Fruit fly (Drosophila melanogaster) whole organism, embryonic: ENCODE results near the gene CG13097.

Experiments
- Awh ChIP-seq: fragments of 200-800 bp; sonication (Bioruptor generic); IDR thresholded peaks from 2 replicates; pipeline ENCODE4, ENCODE4 v1.3.6; 2022; ENCODE audit warnings: missing biosample characterization, missing genetic modification characterization
- CG10147 ChIP-seq: fragments of 200-800 bp; sonication (Bioruptor generic); optimal IDR thresholded peaks from 2 replicates; lab custom pipeline; 2019; ENCODE audit warnings: missing biosample characterization, mild to moderate bottlenecking, missing genetic modification characterization, moderate library complexity
- CG10366 ChIP-seq: fragments of 200-800 bp; sonication (Bioruptor generic); IDR thresholded peaks from 2 replicates; pipeline ENCODE4 v1.3.6; 2022; ENCODE audit warnings: missing biosample characterization, missing genetic modification characterization
- CG11504 ChIP-seq: fragments of 200-800 bp; sonication (Bioruptor generic); optimal IDR thresholded peaks from 3 replicates; lab custom pipeline; 2019; ENCODE audit warnings: missing biosample characterization, mild to moderate bottlenecking, missing genetic modification characterization, moderate library complexity
- CG12299 ChIP-seq: fragments of 200-800 bp; sonication (Bioruptor generic); optimal IDR thresholded peaks from 2 replicates; lab custom pipeline; 2018; ENCODE audit warnings: missing biosample characterization, mild to moderate bottlenecking, missing genetic modification characterization
- CG16779 ChIP-seq: fragments of 200-800 bp; sonication (Bioruptor generic); IDR thresholded peaks from 2 replicates; pipeline ENCODE4 v1.3.6; 2022; ENCODE audit warnings: missing biosample characterization, missing genetic modification characterization
- CG17328 ChIP-seq: fragments of 200-800 bp; sonication (Bioruptor generic); IDR thresholded peaks from 2 replicates; pipeline ENCODE4 v1.3.6; 2022; ENCODE audit warnings: missing biosample characterization, missing genetic modification characterization
- CG17802 ChIP-seq: fragments of 200-800 bp; sonication (Bioruptor generic); optimal IDR thresholded peaks from 2 replicates; lab custom pipeline; 2018; ENCODE audit warnings: missing biosample characterization, mild to moderate bottlenecking, missing genetic modification characterization, moderate library complexity
- CG18011 ChIP-seq: fragments of 200-800 bp; sonication (Bioruptor generic); optimal IDR thresholded peaks from 2 replicates; lab custom pipeline; 2017; ENCODE audit warnings: missing biosample characterization, missing genetic modification characterization, mild to moderate bottlenecking, moderate library complexity, missing genotype
- CG18599 ChIP-seq: fragments of 200-800 bp; sonication (Bioruptor generic); optimal IDR thresholded peaks from 3 replicates; lab custom pipeline; 2017; ENCODE audit warnings: missing biosample characterization, missing genetic modification characterization, mild to moderate bottlenecking, moderate library complexity, missing genetic modification reagents
- CG2116 ChIP-seq: fragments of 200-800 bp; sonication (Bioruptor generic); optimal IDR thresholded peaks from 3 replicates; lab custom pipeline; 2018; ENCODE audit warnings: missing biosample characterization, mild to moderate bottlenecking, missing genetic modification characterization
- CG3281 ChIP-seq: fragments of 200-800 bp; sonication (Bioruptor generic); optimal IDR thresholded peaks from 3 replicates; lab custom pipeline; 2017; ENCODE audit warnings: missing biosample characterization, mild to moderate bottlenecking, missing genetic modification characterization
- CG33213 ChIP-seq: fragments of 200-800 bp; sonication (Bioruptor generic); optimal IDR thresholded peaks from 3 replicates; lab custom pipeline; 2016; ENCODE audit warnings: missing biosample characterization, missing genetic modification characterization
- CG3726 ChIP-seq: fragments of 200-800 bp; sonication (Bioruptor generic); IDR thresholded peaks from 3 replicates; pipeline ENCODE4, ENCODE4 v1.3.6; 2022; ENCODE audit warnings: missing biosample characterization, missing genetic modification characterization
- CG3995 ChIP-seq: fragments of 200-800 bp; sonication (Bioruptor generic); optimal IDR thresholded peaks from 3 replicates; lab custom pipeline; 2016; ENCODE audit warnings: missing biosample characterization, missing genetic modification characterization
- CG5245 ChIP-seq: fragments of 200-800 bp; sonication (Bioruptor generic); optimal IDR thresholded peaks from 3 replicates; lab custom pipeline; 2016; ENCODE audit warnings: missing biosample characterization, missing genetic modification characterization
- CG6654 ChIP-seq: fragments of 200-800 bp; sonication (Bioruptor generic); optimal IDR thresholded peaks from 2 replicates; lab custom pipeline; 2017; ENCODE audit warnings: missing biosample characterization, mild to moderate bottlenecking, missing genetic modification characterization
- CG7786 ChIP-seq: fragments of 200-800 bp; sonication (Bioruptor generic); optimal IDR thresholded peaks from 2 replicates; lab custom pipeline; 2016; ENCODE audit warnings: missing biosample characterization, missing genetic modification characterization
- CG8359 ChIP-seq: fragments of 200-800 bp; sonication (Bioruptor generic); optimal IDR thresholded peaks from 2 replicates; lab custom pipeline; 2017; ENCODE audit warnings: missing biosample characterization, mild to moderate bottlenecking, missing genetic modification characterization, borderline replicate concordance
- CG9609 ChIP-seq: fragments of 200-800 bp; sonication (Bioruptor generic); optimal IDR thresholded peaks from 3 replicates; lab custom pipeline; 2016; ENCODE audit warnings: missing biosample characterization, missing genetic modification characterization
- CG9797 ChIP-seq: fragments of 200-800 bp; sonication (Bioruptor generic); optimal IDR thresholded peaks from 3 replicates; lab custom pipeline; 2018; ENCODE audit warnings: missing biosample characterization, mild to moderate bottlenecking, missing genetic modification characterization
- Dip3 ChIP-seq: fragments of 200-800 bp; sonication (Bioruptor generic); optimal IDR thresholded peaks from 3 replicates; lab custom pipeline; 2016; ENCODE audit warnings: missing biosample characterization, missing genetic modification characterization
- Gsc ChIP-seq: fragments of 200-800 bp; sonication (Bioruptor generic); IDR thresholded peaks from 2 replicates; pipeline ENCODE4 v1.3.6; 2022; ENCODE audit warnings: missing biosample characterization, missing genetic modification characterization
- MBD-R2 ChIP-seq: fragments of 200-800 bp; sonication (Bioruptor generic); IDR thresholded peaks from 2 replicates; pipeline ENCODE4 v1.3.6; 2022; ENCODE audit warnings: missing biosample characterization, missing genetic modification characterization
- MTF-1 ChIP-seq: fragments of 200-800 bp; sonication (Bioruptor generic); optimal IDR thresholded peaks from 2 replicates; lab custom pipeline; 2018; ENCODE audit warnings: missing biosample characterization, mild to moderate bottlenecking, missing genetic modification characterization, borderline replicate concordance
- Ravus ChIP-seq: fragments of 200-800 bp; sonication (Bioruptor generic); IDR thresholded peaks from 2 replicates; pipeline ENCODE4 v1.3.6; 2022; ENCODE audit warnings: missing biosample characterization, missing genetic modification characterization
- Sox100B ChIP-seq: fragments of 200-800 bp; sonication (Bioruptor generic); optimal IDR thresholded peaks from 3 replicates; lab custom pipeline; 2018; ENCODE audit warnings: missing biosample characterization, mild to moderate bottlenecking, missing genetic modification characterization
- Sry-δ ChIP-seq: fragments of 200-800 bp; sonication (Bioruptor generic); optimal IDR thresholded peaks from 2 replicates; lab custom pipeline; 2016; ENCODE audit warnings: missing biosample characterization, missing genetic modification characterization
- Vsx1 ChIP-seq: fragments of 200-800 bp; sonication (Bioruptor generic); optimal IDR thresholded peaks from 2 replicates; lab custom pipeline; 2017; ENCODE audit warnings: missing biosample characterization, mild to moderate bottlenecking, missing genetic modification characterization, missing genetic modification reagents
- Xrp1 ChIP-seq: fragments of 200-800 bp; sonication (Bioruptor generic); IDR thresholded peaks from 2 replicates; pipeline ENCODE4 v1.3.6; 2022; ENCODE audit warnings: missing biosample characterization, missing genetic modification characterization
- amos ChIP-seq: fragments of 200-800 bp; sonication (Bioruptor generic); IDR thresholded peaks from 2 replicates; pipeline ENCODE4 v1.3.6; 2022; ENCODE audit warnings: missing biosample characterization, missing genetic modification characterization; ENCODE audit not compliant: partially characterized antibody
- ara ChIP-seq: fragments of 200-800 bp; sonication (Bioruptor generic); IDR thresholded peaks from 2 replicates; pipeline ENCODE4 v1.3.6; 2022; ENCODE audit warnings: missing biosample characterization, missing genetic modification characterization
- ash1 ChIP-seq: fragments of 200-800 bp; sonication (Bioruptor generic); optimal IDR thresholded peaks from 2 replicates; lab custom pipeline; 2018; ENCODE audit warnings: missing biosample characterization, mild to moderate bottlenecking, missing genetic modification characterization
- bsh ChIP-seq, 2 experiments: fragments of 200-800 bp; sonication (Bioruptor generic); optimal IDR thresholded peaks; 2 replicates each; lab custom pipeline; 2017 to 2018; ENCODE audit warnings: mild to moderate bottlenecking in 2 of 2, missing biosample characterization in 2 of 2, missing genetic modification characterization in 2 of 2, moderate library complexity in 1 of 2
- cas ChIP-seq: fragments of 200-800 bp; sonication (Bioruptor generic); IDR thresholded peaks from 2 replicates; pipeline ENCODE4 v1.3.6; 2022; ENCODE audit warnings: missing biosample characterization, missing genetic modification characterization
- crc ChIP-seq: fragments of 200-800 bp; sonication (Bioruptor generic); optimal IDR thresholded peaks from 2 replicates; lab custom pipeline; 2016; ENCODE audit warnings: missing biosample characterization, missing genetic modification characterization
- ewg ChIP-seq: fragments of 200-800 bp; sonication (Bioruptor generic); optimal IDR thresholded peaks from 3 replicates; lab custom pipeline; 2017; ENCODE audit warnings: mild to moderate bottlenecking, missing biosample characterization, missing genetic modification reagents, missing genetic modification characterization
- eyg ChIP-seq: fragments of 200-800 bp; sonication (Bioruptor generic); optimal IDR thresholded peaks from 3 replicates; lab custom pipeline; 2016; ENCODE audit warnings: missing biosample characterization, missing genetic modification characterization
- fd96Cb ChIP-seq: fragments of 200-800 bp; sonication (Bioruptor generic); optimal IDR thresholded peaks from 2 replicates; lab custom pipeline; 2018; ENCODE audit warnings: missing biosample characterization, mild to moderate bottlenecking, missing genetic modification characterization, moderate library complexity
- ftz-f1 ChIP-seq: fragments of 200-800 bp; sonication (Bioruptor generic); optimal IDR thresholded peaks from 2 replicates; lab custom pipeline; 2016; ENCODE audit warnings: missing biosample characterization, missing genetic modification characterization
- grn ChIP-seq: fragments of 200-800 bp; sonication (Bioruptor generic); optimal IDR thresholded peaks from 3 replicates; lab custom pipeline; 2017; ENCODE audit warnings: missing biosample characterization, missing genetic modification characterization
- jigr1 ChIP-seq: fragments of 200-800 bp; sonication (Bioruptor generic); IDR thresholded peaks from 3 replicates; pipeline ENCODE4 v1.3.6; 2022; ENCODE audit warnings: missing biosample characterization, missing genetic modification characterization
- kah ChIP-seq: fragments of 200-800 bp; sonication (Bioruptor generic); optimal IDR thresholded peaks from 2 replicates; lab custom pipeline; 2018; ENCODE audit warnings: missing biosample characterization, mild to moderate bottlenecking, missing genetic modification characterization
- kni ChIP-seq: fragments of 200-800 bp; sonication (Bioruptor generic); optimal IDR thresholded peaks from 3 replicates; lab custom pipeline; 2017; ENCODE audit warnings: mild to moderate bottlenecking, missing biosample characterization, missing genetic modification reagents, missing genetic modification characterization
- phol ChIP-seq: fragments of 200-800 bp; sonication (Bioruptor generic); optimal IDR thresholded peaks from 3 replicates; lab custom pipeline; 2018; ENCODE audit warnings: missing biosample characterization, mild to moderate bottlenecking, missing genetic modification characterization, moderate library complexity
- psq ChIP-seq: fragments of 200-800 bp; sonication (Bioruptor generic); optimal IDR thresholded peaks from 2 replicates; lab custom pipeline; 2017; ENCODE audit warnings: missing biosample characterization, missing genetic modification characterization
- pzg ChIP-seq: fragments of 200-800 bp; sonication (Bioruptor generic); optimal IDR thresholded peaks from 3 replicates; lab custom pipeline; 2018; ENCODE audit warnings: missing biosample characterization, mild to moderate bottlenecking, missing genetic modification characterization, moderate library complexity
- sens ChIP-seq: fragments of 200-800 bp; sonication (Bioruptor generic); peaks from one replicate; lab custom pipeline; 2016; ENCODE audit warnings: missing biosample characterization, missing genetic modification characterization
- seq ChIP-seq: fragments of 200-800 bp; sonication (Bioruptor generic); IDR thresholded peaks from 2 replicates; pipeline ENCODE4 v1.3.6; 2022; ENCODE audit warnings: missing biosample characterization, missing genetic modification characterization
- sr ChIP-seq: fragments of 200-800 bp; sonication (Bioruptor generic); IDR thresholded peaks from 3 replicates; pipeline ENCODE4 v1.3.6; 2022; ENCODE audit warnings: missing biosample characterization, missing genetic modification characterization
- vnd ChIP-seq: fragments of 200-800 bp; sonication (Bioruptor generic); IDR thresholded peaks from 3 replicates; pipeline ENCODE4 v1.3.6; 2022; ENCODE audit warnings: missing biosample characterization, missing genetic modification characterization; ENCODE audit not compliant: partially characterized antibody

The CG13097 gene

DNA sequence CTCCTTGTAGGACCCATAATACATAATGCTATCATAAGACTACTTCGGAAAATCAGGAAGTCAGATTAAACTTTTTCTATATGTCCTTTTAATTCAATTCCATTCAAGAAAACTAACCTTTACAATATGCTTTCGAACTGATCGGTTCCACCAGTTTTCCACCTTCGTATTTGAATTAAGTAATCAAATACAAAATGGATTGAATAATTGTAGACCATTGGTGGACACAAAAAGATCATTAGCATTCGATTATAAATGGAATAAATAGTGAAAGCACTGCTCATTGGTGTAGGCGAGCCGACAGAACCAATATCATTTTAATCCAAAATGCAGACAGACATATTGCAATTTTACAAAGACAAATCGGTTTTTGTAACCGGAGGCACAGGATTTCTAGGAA lies 4.7 kb upstream of the CG13097 start, which contains the start of gene Sgp:
Gene Sgp (plus strand): TSS at position 301 of the 400 bp plus-strand sequence.
- TF ChIP-seq MBD-R2 (GFP tag; lab: Robert Waterston, UW) (no peak), ara (GFP tag; lab: Robert Waterston, UW) (no peak), Ravus (GFP tag; lab: Robert Waterston, UW) (no peak), MTF-1 (no peak), eyg (GFP tag; lab: Kevin White, UChicago) (no peak), Dip3 (no peak), kni (GFP tag; lab: Kevin White, UChicago) (no peak), CG17328 (GFP tag; lab: Robert Waterston, UW) (no peak), CG9797 (GFP tag; lab: Kevin White, UChicago) (no peak), CG3726 (GFP tag; lab: Robert Waterston, UW) (no peak), CG3995 (no peak), CG2116 (no peak), ftz-f1 (GFP tag; lab: Kevin White, UChicago) (no peak), CG16779 (GFP tag; lab: Robert Waterston, UW) (no peak), sens (GFP tag; lab: Kevin White, UChicago) (no peak), fd96Cb (tag; lab: Kevin White, UChicago) (no peak), Gsc (GFP tag; lab: Robert Waterston, UW) (no peak), CG11504 (no peak), Awh (GFP tag; lab: Robert Waterston, UW) (no peak)
- TF ChIP-seq, all 482 proteins: peak for 0

DNA sequence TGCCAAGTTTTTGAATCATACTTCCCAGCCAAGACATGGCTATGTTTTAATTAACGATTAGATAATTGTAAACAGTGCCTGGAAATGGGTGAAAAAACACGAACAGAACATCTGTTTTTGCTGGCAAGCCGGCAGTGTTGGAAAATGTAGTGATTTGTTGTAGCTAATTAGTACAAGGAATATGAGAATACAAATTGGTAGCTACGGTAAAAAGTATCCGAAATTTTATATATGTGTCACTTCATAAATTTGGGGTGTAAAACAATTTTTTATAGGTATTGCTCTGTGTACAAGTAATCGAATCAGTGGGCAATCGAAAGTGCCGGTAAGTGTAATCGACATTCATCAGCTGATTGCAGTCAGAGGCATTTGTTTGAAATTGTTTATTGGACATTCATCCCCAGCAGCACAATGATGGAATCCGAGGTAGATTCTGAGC lies 2.6 kb upstream of the CG13097 start, which contains the start of the genes mRpL51 and Uba4:
Gene mRpL51 (minus strand): TSS at position 125 of the 439 bp plus-strand sequence.
Gene Uba4 (plus strand): TSS at position 156 of the 439 bp plus-strand sequence.
- peak; percentile 28 for TF ChIP-seq CG33213 (GFP tag; lab: Kevin White, UChicago)
- TF ChIP-seq CG18011, result peak; percentile 42
- TF ChIP-seq CG8359 (GFP tag; lab: Kevin White, UChicago), result no peak
- no peak for TF ChIP-seq CG17802 (tag; lab: Kevin White, UChicago)
- TF ChIP-seq CG18599, result peak; percentile 67
- TF ChIP-seq amos (GFP tag; lab: Robert Waterston, UW), result no peak; the same call in 1 of the 2 replicates
- no peak for TF ChIP-seq crc (GFP tag; lab: Kevin White, UChicago)
- TF ChIP-seq CG3281 (GFP tag; lab: Kevin White, UChicago), result peak; percentile 23
- peak; percentile 7 for TF ChIP-seq CG12299 (tag; lab: Kevin White, UChicago)
- TF ChIP-seq seq, result no peak
- no peak for TF ChIP-seq cas (GFP tag; lab: Robert Waterston, UW)
- peak in 1 of 2 experiments; percentile 16 for TF ChIP-seq bsh (GFP tag; optimal IDR thresholded peaks at IDR 0.05; lab: Kevin White, UChicago)
- TF ChIP-seq pzg, result peak; percentile 71
- no peak for TF ChIP-seq jigr1 (GFP tag; lab: Robert Waterston, UW)
- TF ChIP-seq Sox100B (GFP tag; lab: Kevin White, UChicago), result no peak
- no peak for TF ChIP-seq CG10366 (GFP tag; lab: Robert Waterston, UW)
- no peak for TF ChIP-seq sr (GFP tag; lab: Robert Waterston, UW)
- TF ChIP-seq CG6654 (GFP tag; lab: Kevin White, UChicago), result no peak
- peak; percentile 7 for TF ChIP-seq CG7786
- TF ChIP-seq ash1 (GFP tag; lab: Kevin White, UChicago), result no peak
- peak; percentile 40 for TF ChIP-seq CG9609 (GFP tag; lab: Kevin White, UChicago)
- TF ChIP-seq grn (GFP tag; lab: Kevin White, UChicago), result no peak
- TF ChIP-seq Vsx1 (GFP tag; lab: Kevin White, UChicago), result peak; percentile 100
- peak; percentile 45 for TF ChIP-seq phol
- TF ChIP-seq psq (GFP tag; lab: Kevin White, UChicago), result no peak
- TF ChIP-seq vnd, result peak; percentile 48; the same call in 1 of the 3 replicates
- no peak for TF ChIP-seq CG3726 (GFP tag; lab: Robert Waterston, UW)
- no peak for TF ChIP-seq ewg
- peak; percentile 6 for TF ChIP-seq CG10147 (GFP tag; lab: Kevin White, UChicago)
- peak; percentile 74 for TF ChIP-seq Sry-δ (GFP tag; lab: Kevin White, UChicago)
- peak; percentile 22 for TF ChIP-seq CG5245 (GFP tag; lab: Kevin White, UChicago)
- TF ChIP-seq kah, result no peak
- no peak for TF ChIP-seq Xrp1 (GFP tag; lab: Robert Waterston, UW)
